Worm (Caenorhabditis elegans) whole organism, L1 larva: ENCODE data around the gene hpd-1.

Source experiments
- aly-2 ChIP-seq: fragments of 150-350 bp; optimal IDR thresholded peaks from 2 replicates; lab custom pipeline; 2014; ENCODE audit warnings: missing biosample characterization, missing genetic modification characterization
- ama-1 ChIP-seq: fragments of 150-350 bp; optimal IDR thresholded peaks from 2 replicates; lab custom pipeline; 2014
- elt-3 ChIP-seq, 6 experiments: fragments of 150-350 bp in 1 of 6; sonication (generic microtip); optimal IDR thresholded peaks; 2 replicates each; lab custom pipeline; 2017 to 2018; ENCODE audit warnings: missing biosample characterization in 6 of 6, missing genetic modification characterization in 6 of 6, inconsistent platforms in 1 of 6
- fos-1 ChIP-seq: fragments of 150-350 bp; optimal IDR thresholded peaks from 2 replicates; lab custom pipeline; 2014; ENCODE audit warnings: missing biosample characterization, missing genetic modification characterization
- lin-13 ChIP-seq: fragments of 150-350 bp; optimal IDR thresholded peaks from 2 replicates; lab custom pipeline; 2014; ENCODE audit warnings: missing biosample characterization, missing genetic modification reagents, missing genetic modification characterization
- lsy-2 ChIP-seq, 2 experiments: fragments of 150-350 bp; optimal IDR thresholded peaks; 2 replicates each; lab custom pipeline; 2014; ENCODE audit warnings: missing biosample characterization in 2 of 2, missing genetic modification characterization in 2 of 2
- mep-1 ChIP-seq: fragments of 150-350 bp; optimal IDR thresholded peaks from 2 replicates; lab custom pipeline; 2014; ENCODE audit warnings: missing biosample characterization, missing genetic modification characterization
- nhr-12 ChIP-seq: sonication (generic microtip); optimal IDR thresholded peaks from 2 replicates; lab custom pipeline; 2017; ENCODE audit warnings: missing biosample characterization, missing genetic modification characterization
- nhr-47 ChIP-seq: sonication (generic microtip); optimal IDR thresholded peaks from 2 replicates; lab custom pipeline; 2016; ENCODE audit warnings: mild to moderate bottlenecking, missing genetic modification characterization, moderate library complexity, missing compliant biosample characterization
- nhr-90 ChIP-seq: sonication (generic microtip); optimal IDR thresholded peaks from 2 replicates; lab custom pipeline; 2016; ENCODE audit warnings: mild to moderate bottlenecking, missing genetic modification characterization, missing compliant biosample characterization; ENCODE audit not compliant: poor library complexity
- snpc-4 ChIP-seq: fragments of 150-350 bp; optimal IDR thresholded peaks from 2 replicates; lab custom pipeline; 2014; ENCODE audit warnings: missing biosample characterization, missing genetic modification characterization
- zag-1 ChIP-seq: fragments of 150-350 bp; optimal IDR thresholded peaks from 2 replicates; lab custom pipeline; 2014; ENCODE audit warnings: missing biosample characterization, missing genetic modification characterization
- ztf-11 ChIP-seq, 2 experiments: sonication (generic microtip); optimal IDR thresholded peaks; 2 replicates each; lab custom pipeline; 2016 to 2017; ENCODE audit warnings: missing genetic modification characterization in 2 of 2, missing biosample characterization in 1 of 2, missing compliant biosample characterization in 1 of 2
- ztf-4 ChIP-seq: fragments of 150-350 bp; optimal IDR thresholded peaks from 2 replicates; lab custom pipeline; 2014; ENCODE audit warnings: missing biosample characterization, missing genetic modification characterization

ce11 chrIII:10520523-10520922, 14.8 kb upstream of the hpd-1 start, which contains the start of gene unc-49:
- no peak for TF ChIP-seq mep-1 (tag; lab: Kevin White, UChicago)
- no peak for TF ChIP-seq ztf-11 (tag; optimal IDR thresholded peaks at IDR 0.05; lab: Kevin White, UChicago)
- TF ChIP-seq nhr-47 (tag; lab: Kevin White, UChicago) = no peak
- TF ChIP-seq lin-13 (GFP tag; lab: Kevin White, UChicago) = no peak
- no peak for TF ChIP-seq ama-1 (lab: Kevin White, UChicago)
- no peak for TF ChIP-seq ztf-4 (tag; lab: Kevin White, UChicago)
- TF ChIP-seq fos-1 (tag; lab: Kevin White, UChicago) = no peak
- no peak for TF ChIP-seq lsy-2 (tag; optimal IDR thresholded peaks at IDR 0.05; lab: Kevin White, UChicago)
- no peak for TF ChIP-seq nhr-12 (tag; lab: Kevin White, UChicago)
- no peak for TF ChIP-seq elt-3 (tag; optimal IDR thresholded peaks at IDR 0.05; lab: Kevin White, UChicago)
- TF ChIP-seq zag-1 (tag; lab: Kevin White, UChicago) = no peak
- no peak for TF ChIP-seq snpc-4 (tag; lab: Kevin White, UChicago)
- no peak for TF ChIP-seq nhr-90 (tag; lab: Kevin White, UChicago)
- no peak for TF ChIP-seq aly-2 (tag; lab: Kevin White, UChicago)
